5 worm cellular contexts compared by ENCODE assay signal in genomic region chrX:11409457-11409856, ce11.
TF ChIP-seq lines count a peak whose summit lies in the region.

No protein-coding gene starts in this region.

TF ChIP-seq in whole organism, L1 larva, 84 proteins besides CTCF, POLR2A, EP300 and RAD21 (continues in another document):
- TF ChIP-seq mdl-1 (tag; optimal IDR thresholded peaks at IDR 0.05; lab: Kevin White, UChicago) (no peak), sox-4 (tag; optimal IDR thresholded peaks at IDR 0.05; lab: Kevin White, UChicago) (no peak), dpl-1 (GFP tag; optimal IDR thresholded peaks at IDR 0.05; lab: Kevin White, UChicago) (no peak), zag-1 (tag; optimal IDR thresholded peaks at IDR 0.05; lab: Kevin White, UChicago) (no peak), unc-30 (tag; optimal IDR thresholded peaks at IDR 0.05; lab: Kevin White, UChicago) (no peak), C16A3.4 (tag; optimal IDR thresholded peaks at IDR 0.05; lab: Kevin White, UChicago) (no peak), fos-1 (tag; optimal IDR thresholded peaks at IDR 0.05; lab: Kevin White, UChicago) (no peak), nhr-84 (tag; optimal IDR thresholded peaks at IDR 0.05; lab: Kevin White, UChicago) (no peak), hlh-17 (GFP tag; optimal IDR thresholded peaks at IDR 0.05; lab: Kevin White, UChicago; ENCODE audit: borderline replicate concordance) (no peak), aly-2 (tag; optimal IDR thresholded peaks at IDR 0.05; lab: Kevin White, UChicago) (no peak), hpl-2 (GFP tag; optimal IDR thresholded peaks at IDR 0.05; lab: Kevin White, UChicago) (no peak), nhr-20 (tag; optimal IDR thresholded peaks at IDR 0.05; lab: Kevin White, UChicago) (peak; percentile 39), C34B4.2 (tag; optimal IDR thresholded peaks at IDR 0.05; lab: Kevin White, UChicago) (no peak), ztf-4 (tag; optimal IDR thresholded peaks at IDR 0.05; lab: Kevin White, UChicago) (peak; percentile 3), grh-1 (GFP tag; IDR thresholded peaks at IDR 0.05; lab: Robert Waterston, UW) (no peak), rnt-1 (tag; optimal IDR thresholded peaks at IDR 0.05; lab: Kevin White, UChicago) (peak; percentile 58), elt-2 (tag; optimal IDR thresholded peaks at IDR 0.05; lab: Kevin White, UChicago) (peak; percentile 37), lin-13 (GFP tag; optimal IDR thresholded peaks at IDR 0.05; lab: Kevin White, UChicago) (no peak), lsy-2 (tag; optimal IDR thresholded peaks at IDR 0.05; lab: Kevin White, UChicago) (peak in 1 of 2 experiments; percentile 44)

TF ChIP-seq in whole organism, L2 larva, 48 proteins besides CTCF, POLR2A, EP300 and RAD21 (continues in another document):
- TF ChIP-seq nhr-23 (tag; optimal IDR thresholded peaks at IDR 0.05; lab: Kevin White, UChicago): no peak
- TF ChIP-seq blmp-1 (tag; optimal IDR thresholded peaks at IDR 0.05; lab: Kevin White, UChicago; ENCODE audit: insufficient read depth): no peak
- peak; percentile 61 for TF ChIP-seq sma-9 (GFP tag; optimal IDR thresholded peaks at IDR 0.05; lab: Kevin White, UChicago)
- no peak for TF ChIP-seq sma-9 (tag; optimal IDR thresholded peaks at IDR 0.05; lab: Kevin White, UChicago)
- peak; percentile 66 for TF ChIP-seq fos-1 (tag; optimal IDR thresholded peaks at IDR 0.05; lab: Kevin White, UChicago)
- no peak for TF ChIP-seq mdl-1 (tag; optimal IDR thresholded peaks at IDR 0.05; lab: Kevin White, UChicago)
- TF ChIP-seq ztf-4 (tag; optimal IDR thresholded peaks at IDR 0.05; lab: Kevin White, UChicago): no peak
- TF ChIP-seq crh-2 (tag; optimal IDR thresholded peaks at IDR 0.05; lab: Kevin White, UChicago): peak; percentile 41
- no peak for TF ChIP-seq elt-3 (tag; optimal IDR thresholded peaks at IDR 0.05; lab: Kevin White, UChicago)
- TF ChIP-seq nhr-129 (tag; optimal IDR thresholded peaks at IDR 0.05; lab: Kevin White, UChicago): peak; percentile 42
- no peak for TF ChIP-seq ZK546.5 (tag; optimal IDR thresholded peaks at IDR 0.05; lab: Kevin White, UChicago)
- TF ChIP-seq gmeb-1 (tag; optimal IDR thresholded peaks at IDR 0.05; lab: Kevin White, UChicago): no peak
- peak in 1 of 2 experiments; percentile 39 for TF ChIP-seq lsy-2 (tag; optimal IDR thresholded peaks at IDR 0.05; lab: Kevin White, UChicago)
- no peak for TF ChIP-seq ztf-11 (tag; optimal IDR thresholded peaks at IDR 0.05; lab: Kevin White, UChicago)
- TF ChIP-seq nhr-237 (tag; optimal IDR thresholded peaks at IDR 0.05; lab: Kevin White, UChicago): no peak
- peak; percentile 63 for TF ChIP-seq C34F6.9 (tag; optimal IDR thresholded peaks at IDR 0.05; lab: Kevin White, UChicago)
- TF ChIP-seq ama-1 (optimal IDR thresholded peaks at IDR 0.05; lab: Kevin White, UChicago): no peak
- TF ChIP-seq lin-39 (tag; optimal IDR thresholded peaks at IDR 0.05; lab: Kevin White, UChicago): no peak
- peak; percentile 66 for TF ChIP-seq F13H6.1 (tag; optimal IDR thresholded peaks at IDR 0.05; lab: Kevin White, UChicago)
- TF ChIP-seq nhr-25 (tag; optimal IDR thresholded peaks at IDR 0.05; lab: Kevin White, UChicago): no peak

TF ChIP-seq in whole organism, L3 larva, 47 proteins besides CTCF, POLR2A, EP300 and RAD21 (continues in another document):
- peak; percentile 78 for TF ChIP-seq elt-2 (tag; optimal IDR thresholded peaks at IDR 0.05; lab: Kevin White, UChicago)
- TF ChIP-seq nfya-1 (tag; optimal IDR thresholded peaks at IDR 0.05; lab: Kevin White, UChicago; ENCODE audit: insufficient read depth): peak; percentile 8
- peak; percentile 78 for TF ChIP-seq pha-4 (tag; optimal IDR thresholded peaks at IDR 0.05; lab: Kevin White, UChicago)
- no peak for TF ChIP-seq nhr-76 (tag; optimal IDR thresholded peaks at IDR 0.05; lab: Kevin White, UChicago)
- no peak for TF ChIP-seq ceh-9 (tag; optimal IDR thresholded peaks at IDR 0.05; lab: Kevin White, UChicago)
- TF ChIP-seq ztf-4 (tag; optimal IDR thresholded peaks at IDR 0.05; lab: Kevin White, UChicago): no peak
- TF ChIP-seq lin-39 (tag; optimal IDR thresholded peaks at IDR 0.05; lab: Kevin White, UChicago): no peak
- TF ChIP-seq egl-5 (tag; optimal IDR thresholded peaks at IDR 0.05; lab: Kevin White, UChicago): peak; percentile 86
- TF ChIP-seq nhr-43 (tag; optimal IDR thresholded peaks at IDR 0.05; lab: Kevin White, UChicago; ENCODE audit: poor library complexity, severe bottlenecking): no peak
- no peak for TF ChIP-seq nhr-12 (tag; optimal IDR thresholded peaks at IDR 0.05; lab: Kevin White, UChicago)
- peak; percentile 71 for TF ChIP-seq fos-1 (tag; optimal IDR thresholded peaks at IDR 0.05; lab: Kevin White, UChicago)
- no peak for TF ChIP-seq ztf-11 (tag; optimal IDR thresholded peaks at IDR 0.05; lab: Kevin White, UChicago)
- TF ChIP-seq ZK546.5 (tag; optimal IDR thresholded peaks at IDR 0.05; lab: Kevin White, UChicago): no peak
- no peak for TF ChIP-seq nhr-67 (tag; optimal IDR thresholded peaks at IDR 0.05; lab: Kevin White, UChicago)
- no peak for TF ChIP-seq R02D3.7 (tag; optimal IDR thresholded peaks at IDR 0.05; lab: Kevin White, UChicago)
- peak; percentile 91 for TF ChIP-seq pqm-1 (tag; optimal IDR thresholded peaks at IDR 0.05; lab: Kevin White, UChicago)
- TF ChIP-seq eor-1 (tag; optimal IDR thresholded peaks at IDR 0.05; lab: Kevin White, UChicago): no peak
- no peak for TF ChIP-seq ama-1 (optimal IDR thresholded peaks at IDR 0.05; lab: Kevin White, UChicago)
- no peak for TF ChIP-seq lin-15B (tag; optimal IDR thresholded peaks at IDR 0.05; lab: Kevin White, UChicago)
- TF ChIP-seq fkh-10 (GFP tag; optimal IDR thresholded peaks at IDR 0.05; lab: Kevin White, UChicago): no peak

TF ChIP-seq in whole organism, L4 larva, 104 proteins besides CTCF, POLR2A, EP300 and RAD21 (continues in another document):
- TF ChIP-seq rbr-2 (tag; optimal IDR thresholded peaks at IDR 0.05; lab: Kevin White, UChicago) (no peak), ceh-28 (tag; optimal IDR thresholded peaks at IDR 0.05; lab: Kevin White, UChicago) (no peak), aha-1 (tag; lab: Kevin White, UChicago) (peak; percentile 95), nhr-111 (GFP tag; optimal IDR thresholded peaks at IDR 0.05; lab: Kevin White, UChicago) (no peak), vab-7 (GFP tag; IDR thresholded peaks at IDR 0.05; lab: Robert Waterston, UW) (no peak), spr-3 (GFP tag; optimal IDR thresholded peaks at IDR 0.05; lab: Kevin White, UChicago) (no peak), pha-4 (GFP tag; IDR thresholded peaks at IDR 0.05; lab: Robert Waterston, UW) (peak; percentile 28; the same call in 1 of the 2 replicates), pha-4 (tag; optimal IDR thresholded peaks at IDR 0.05; lab: Kevin White, UChicago) (peak; percentile 50), nhr-6 (tag; optimal IDR thresholded peaks at IDR 0.05; lab: Kevin White, UChicago) (no peak), nhr-76 (tag; optimal IDR thresholded peaks at IDR 0.05; lab: Kevin White, UChicago) (no peak), tra-1 (GFP tag; IDR thresholded peaks at IDR 0.05; lab: Robert Waterston, UW) (peak; percentile 37; the same call in 1 of the 2 replicates), T20F7.1 (GFP tag; optimal IDR thresholded peaks at IDR 0.05; lab: Kevin White, UChicago) (no peak), ceh-82 (tag; optimal IDR thresholded peaks at IDR 0.05; lab: Kevin White, UChicago) (no peak), ztf-11 (tag; optimal IDR thresholded peaks at IDR 0.05; lab: Kevin White, UChicago) (no peak), hlh-30 (tag; optimal IDR thresholded peaks at IDR 0.05; lab: Kevin White, UChicago; ENCODE audit: insufficient read depth) (peak; percentile 75), daf-16 (GFP tag; optimal IDR thresholded peaks at IDR 0.05; lab: Kevin White, UChicago) (peak in 1 of 2 experiments; percentile 87), daf-16 (tag; optimal IDR thresholded peaks at IDR 0.05; lab: Kevin White, UChicago) (peak; percentile 64), php-3 (GFP tag; IDR thresholded peaks at IDR 0.05; lab: Robert Waterston, UW) (no peak), lin-15B (tag; optimal IDR thresholded peaks at IDR 0.05; lab: Kevin White, UChicago) (no peak), fkh-10 (GFP tag; optimal IDR thresholded peaks at IDR 0.05; lab: Kevin White, UChicago) (no peak), madf-9 (GFP tag; conservative IDR thresholded peaks at IDR 0.05; lab: Robert Waterston, UW) (no peak), sdz-12 (GFP tag; optimal IDR thresholded peaks at IDR 0.05; lab: Kevin White, UChicago) (peak; percentile 29)

TF ChIP-seq in whole organism, young adult, 124 proteins besides CTCF, POLR2A, EP300 and RAD21:
- TF ChIP-seq B0019.2 (GFP tag; conservative IDR thresholded peaks at IDR 0.05; lab: Robert Waterston, UW) (no peak), mxl-1 (tag; optimal IDR thresholded peaks at IDR 0.05; lab: Kevin White, UChicago) (no peak), cebp-1 (GFP tag; IDR thresholded peaks at IDR 0.05; lab: Robert Waterston, UW) (no peak), cebp-1 (tag; optimal IDR thresholded peaks at IDR 0.05; lab: Kevin White, UChicago) (peak; percentile 30), ekl-4 (GFP tag; IDR thresholded peaks at IDR 0.05; lab: Robert Waterston, UW) (0 out of 2 replicates have a peak, but pooled peaks have one; percentile 41), F23B12.7 (tag; optimal IDR thresholded peaks at IDR 0.05; lab: Kevin White, UChicago; ENCODE audit: insufficient read depth) (no peak), attf-5 (GFP tag; optimal IDR thresholded peaks at IDR 0.05; lab: Kevin White, UChicago) (no peak), nhr-80 (tag; optimal IDR thresholded peaks at IDR 0.05; lab: Kevin White, UChicago) (peak; percentile 46), repo-1 (tag; optimal IDR thresholded peaks at IDR 0.05; lab: Kevin White, UChicago) (peak; percentile 44), attf-6 (GFP tag; IDR thresholded peaks at IDR 0.05; lab: Robert Waterston, UW) (no peak), efl-1 (GFP tag; optimal IDR thresholded peaks at IDR 0.05; lab: Kevin White, UChicago) (no peak), egrh-3 (GFP tag; IDR thresholded peaks at IDR 0.05; lab: Robert Waterston, UW) (no peak), ztf-26 (tag; optimal IDR thresholded peaks at IDR 0.05; lab: Kevin White, UChicago) (peak; percentile 39), ZK185.1 (tag; optimal IDR thresholded peaks at IDR 0.05; lab: Kevin White, UChicago; ENCODE audit: poor library complexity, severe bottlenecking) (peak; percentile 48), F33H1.4 (GFP tag; IDR thresholded peaks at IDR 0.05; lab: Robert Waterston, UW) (no peak), bed-2 (GFP tag; IDR thresholded peaks at IDR 0.05; lab: Robert Waterston, UW) (no peak), pha-4 (tag; optimal IDR thresholded peaks at IDR 0.05; lab: Kevin White, UChicago) (peak; percentile 20), unc-130 (GFP tag; optimal IDR thresholded peaks at IDR 0.05; lab: Kevin White, UChicago) (no peak), F55B11.4 (tag; optimal IDR thresholded peaks at IDR 0.05; lab: Kevin White, UChicago; ENCODE audit: borderline replicate concordance, insufficient read depth) (no peak), Y79H2A.3 (GFP tag; conservative IDR thresholded peaks at IDR 0.05; lab: Robert Waterston, UW) (no peak), B0336.3 (GFP tag; IDR thresholded peaks at IDR 0.05; lab: Robert Waterston, UW) (peak; percentile 28; the same call in 1 of the 2 replicates), B0035.1 (tag; optimal IDR thresholded peaks at IDR 0.05; lab: Kevin White, UChicago) (no peak)
